Worm (Caenorhabditis elegans) whole organism, L2 larva: ENCODE data around the gene clec-210.

Experiments used
- ZK546.5 ChIP-seq: sonication (generic microtip); optimal IDR thresholded peaks from 2 replicates; lab custom pipeline; 2017; ENCODE audit warnings: missing biosample characterization, missing genetic modification characterization
- lsy-2 ChIP-seq, 2 experiments: fragments of 150-350 bp in 1 of 2; sonication (generic microtip) in 1 of 2; optimal IDR thresholded peaks; 2 replicates each; lab custom pipeline; 2014 to 2017; ENCODE audit warnings: missing biosample characterization in 2 of 2, missing genetic modification characterization in 2 of 2
- ztf-4 ChIP-seq: fragments of 150-350 bp; optimal IDR thresholded peaks from 2 replicates; lab custom pipeline; 2014; ENCODE audit warnings: missing biosample characterization, missing genetic modification characterization

ce11 chrV:3069101-3069500 is 49.1 kb upstream of the clec-210 start, which contains the start of gene str-40:
- TF ChIP-seq lsy-2 (tag; optimal IDR thresholded peaks at IDR 0.05; lab: Kevin White, UChicago) (no peak), ZK546.5 (tag; lab: Kevin White, UChicago) (no peak), ztf-4 (tag; lab: Kevin White, UChicago) (no peak)
